Fruit fly (Drosophila melanogaster) whole organism, wandering third instar larva: ENCODE measurements around the gene Tpr2.
A peak's percentile ranks its signal among the peaks of the same experiment; 100 is the strongest.

Experiments used
- Abd-B ChIP-seq: fragments of >200 bp; optimal IDR thresholded peaks from 2 replicates; lab custom pipeline; 2017; ENCODE audit warnings: missing biosample characterization, missing genetic modification characterization
- CG32264 ChIP-seq: fragments of 200-800 bp; sonication (Bioruptor generic); optimal IDR thresholded peaks from 2 replicates; lab custom pipeline; 2016; ENCODE audit warnings: missing biosample characterization, missing genetic modification characterization
- CG9705 ChIP-seq: fragments of 200-800 bp; sonication (Bioruptor generic); optimal IDR thresholded peaks from 2 replicates; lab custom pipeline; 2018; ENCODE audit warnings: missing biosample characterization, mild to moderate bottlenecking, missing genetic modification characterization
- CrebA ChIP-seq: fragments of 200-800 bp; sonication (Bioruptor generic); optimal IDR thresholded peaks from 2 replicates; lab custom pipeline; 2016; ENCODE audit warnings: missing biosample characterization, mild to moderate bottlenecking, missing genetic modification characterization, borderline replicate concordance
- Dfd ChIP-seq: fragments of >200 bp; optimal IDR thresholded peaks from 2 replicates; lab custom pipeline; 2017; ENCODE audit warnings: missing biosample characterization, missing genetic modification characterization
- Dif ChIP-seq: fragments of 200-275, 200-300 bp; sonication (Bioruptor generic); optimal IDR thresholded peaks from 2 replicates; lab custom pipeline; 2018; ENCODE audit warnings: missing biosample characterization, missing genetic modification characterization; ENCODE audit not compliant: partially characterized antibody
- GATAd ChIP-seq: sonication (Bioruptor generic); optimal IDR thresholded peaks from 2 replicates; lab custom pipeline; 2016; ENCODE audit warnings: missing biosample characterization, missing genetic modification characterization
- HLH106 ChIP-seq: fragments of 200-800 bp; optimal IDR thresholded peaks from 3 replicates; lab custom pipeline; 2019; ENCODE audit warnings: missing biosample characterization, mild to moderate bottlenecking, missing genetic modification characterization, moderate library complexity
- Hnf4 ChIP-seq: fragments of 200-800 bp; sonication (Bioruptor generic); optimal IDR thresholded peaks from 2 replicates; lab custom pipeline; 2016; ENCODE audit warnings: missing biosample characterization, mild to moderate bottlenecking, missing genetic modification characterization
- Hr78 ChIP-seq: fragments of >200 bp; optimal IDR thresholded peaks from 2 replicates; lab custom pipeline; 2017; ENCODE audit warnings: missing biosample characterization, missing genetic modification characterization
- Hr83 ChIP-seq: fragments of 200-300 bp; sonication (Bioruptor generic); optimal IDR thresholded peaks from 2 replicates; lab custom pipeline; 2016; ENCODE audit warnings: missing biosample characterization, mild to moderate bottlenecking, missing genetic modification characterization, moderate library complexity; ENCODE audit not compliant: poor library complexity, severe bottlenecking
- Myc ChIP-seq: fragments of >200 bp; optimal IDR thresholded peaks from 2 replicates; lab custom pipeline; 2017
- N ChIP-seq: fragments of >200 bp; optimal IDR thresholded peaks from 2 replicates; lab custom pipeline; 2018; ENCODE audit warnings: missing biosample characterization, missing external identifiers, missing genetic modification characterization
- OdsH ChIP-seq: fragments of 200-800 bp; sonication (Bioruptor generic); optimal IDR thresholded peaks from 2 replicates; lab custom pipeline; 2016; ENCODE audit warnings: missing biosample characterization, mild to moderate bottlenecking, missing genetic modification characterization
- Rel ChIP-seq, 2 experiments: fragments of 200-800 bp; sonication (Bioruptor generic) in 1 of 2; optimal IDR thresholded peaks; 2 replicates in 1 of 2; 3 replicates in 1 of 2; lab custom pipeline; 2016 to 2019; ENCODE audit warnings: mild to moderate bottlenecking in 2 of 2, missing biosample characterization in 2 of 2, missing genetic modification characterization in 2 of 2, moderate library complexity in 1 of 2
- Sp1 ChIP-seq: fragments of 200-800 bp; sonication (Bioruptor generic); optimal IDR thresholded peaks from 3 replicates; lab custom pipeline; 2019; ENCODE audit warnings: missing biosample characterization, mild to moderate bottlenecking, missing genetic modification characterization, moderate library complexity
- br ChIP-seq: fragments of 200-800 bp; sonication (Bioruptor generic); optimal IDR thresholded peaks from 2 replicates; lab custom pipeline; 2016; ENCODE audit warnings: missing biosample characterization, missing genetic modification characterization
- brk ChIP-seq: fragments of 200-800 bp; sonication (Bioruptor generic); optimal IDR thresholded peaks from 2 replicates; lab custom pipeline; 2016; ENCODE audit warnings: missing biosample characterization, mild to moderate bottlenecking, missing genetic modification characterization
- dl ChIP-seq, 2 experiments: fragments of 175-275, 200-275 bp in 1 of 2; fragments of 200-275 bp in 1 of 2; sonication (Bioruptor generic); optimal IDR thresholded peaks; lab custom pipeline; 2018; ENCODE audit warnings: mild to moderate bottlenecking in 2 of 2, missing biosample characterization in 2 of 2, missing genetic modification characterization in 2 of 2, moderate library complexity in 2 of 2; ENCODE audit not compliant: partially characterized antibody in 2 of 2, insufficient read depth in 1 of 2
- dmrt93B ChIP-seq: fragments of 200-800 bp; sonication (Bioruptor generic); optimal IDR thresholded peaks from 2 replicates; lab custom pipeline; 2018; ENCODE audit warnings: missing biosample characterization, mild to moderate bottlenecking, missing genetic modification characterization
- ey ChIP-seq: fragments of 200-800 bp; sonication (Bioruptor generic); optimal IDR thresholded peaks from 2 replicates; lab custom pipeline; 2016; ENCODE audit warnings: missing biosample characterization, missing genetic modification characterization
- foxo ChIP-seq, 2 experiments: fragments of 200-800 bp; sonication (Bioruptor generic); optimal IDR thresholded peaks; 2 replicates in 1 of 2; 3 replicates in 1 of 2; lab custom pipeline; 2016 to 2017; ENCODE audit warnings: missing biosample characterization in 2 of 2, missing genetic modification characterization in 2 of 2
- h ChIP-seq: fragments of 200-800 bp; sonication (Bioruptor generic); optimal IDR thresholded peaks from 3 replicates; lab custom pipeline; 2016; ENCODE audit warnings: missing biosample characterization, mild to moderate bottlenecking, missing genetic modification characterization
- jim ChIP-seq: fragments of 175-275, 200-325 bp; sonication (Bioruptor generic); optimal IDR thresholded peaks from 2 replicates; lab custom pipeline; 2016; ENCODE audit warnings: missing biosample characterization, mild to moderate bottlenecking, missing genetic modification characterization
- lola ChIP-seq: fragments of >200 bp; optimal IDR thresholded peaks from 2 replicates; lab custom pipeline; 2017; ENCODE audit warnings: missing biosample characterization, missing genetic modification characterization
- pan ChIP-seq: fragments of >200 bp; optimal IDR thresholded peaks from 2 replicates; lab custom pipeline; 2017
- psq ChIP-seq: fragments of 200-800 bp; sonication (Bioruptor generic); optimal IDR thresholded peaks from 3 replicates; lab custom pipeline; 2017; ENCODE audit warnings: missing biosample characterization, mild to moderate bottlenecking, missing genetic modification characterization, moderate library complexity
- rgr ChIP-seq: fragments of 200-800 bp; sonication (Bioruptor generic); optimal IDR thresholded peaks from 3 replicates; lab custom pipeline; 2016; ENCODE audit warnings: missing biosample characterization, mild to moderate bottlenecking, missing genetic modification characterization
- sage ChIP-seq: fragments of 200-800 bp; sonication (Bioruptor generic); optimal IDR thresholded peaks from 2 replicates; lab custom pipeline; 2016; ENCODE audit warnings: missing biosample characterization, mild to moderate bottlenecking, missing genetic modification characterization
- sv ChIP-seq: fragments of 200-800 bp; sonication (Bioruptor generic); optimal IDR thresholded peaks from 3 replicates; lab custom pipeline; 2016; ENCODE audit warnings: missing biosample characterization, missing genetic modification characterization
- tai ChIP-seq: sonication (Bioruptor generic); optimal IDR thresholded peaks from 2 replicates; lab custom pipeline; 2016; ENCODE audit warnings: missing biosample characterization, missing genetic modification characterization
- usp ChIP-seq: fragments of >200 bp; optimal IDR thresholded peaks from 2 replicates; lab custom pipeline; 2017; ENCODE audit warnings: missing biosample characterization, missing genetic modification characterization
- woc ChIP-seq: sonication (Bioruptor generic); optimal IDR thresholded peaks from 2 replicates; lab custom pipeline; 2016; ENCODE audit warnings: missing biosample characterization, mild to moderate bottlenecking, missing genetic modification characterization

Tpr2 gene

DNA sequence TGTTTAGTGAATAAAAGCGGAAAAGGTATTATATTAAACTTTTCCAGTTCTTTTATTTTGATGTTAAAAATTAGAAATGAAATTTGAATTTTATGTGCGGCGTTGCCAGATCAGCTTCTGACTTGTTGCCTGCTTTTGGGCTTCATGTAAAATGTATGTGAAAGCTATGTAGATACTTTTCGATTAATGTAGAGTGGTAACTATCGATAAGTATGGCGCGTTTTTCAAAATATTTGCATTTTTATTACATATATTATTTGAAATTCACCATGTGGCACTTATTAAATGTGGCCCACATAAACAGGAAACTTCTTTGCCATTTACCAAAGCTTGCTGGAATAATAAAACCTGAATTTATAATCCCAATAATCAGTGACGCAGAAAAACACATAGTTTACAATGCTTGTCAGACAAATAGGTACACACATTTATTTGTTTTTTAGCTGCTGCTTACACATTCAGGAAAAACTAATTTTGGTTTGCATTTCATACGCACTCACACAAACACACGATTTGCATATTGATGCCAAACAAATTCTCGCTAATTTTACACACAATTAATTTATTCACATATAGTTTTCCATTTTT is 16.4 kb downstream of the Tpr2 start:
- TF ChIP-seq jim (GFP tag; lab: Kevin White, UChicago) (no peak), CrebA (no peak), Rel (GFP tag; optimal IDR thresholded peaks at IDR 0.05; lab: Kevin White, UChicago) (no peak), Rel (tag; optimal IDR thresholded peaks at IDR 0.05; lab: Kevin White, UChicago) (peak; percentile 13), Myc (lab: Kevin White, UChicago) (peak; percentile 59)

dm6 chr2L:16511277-16511678 is 19.9 kb downstream of the Tpr2 start:
- no peak for TF ChIP-seq Hr83 (GFP tag; lab: Kevin White, UChicago)
- TF ChIP-seq dl (GFP tag; optimal IDR thresholded peaks at IDR 0.05; lab: Kevin White, UChicago; ENCODE audit: insufficient read depth in 1 of 2, partially characterized antibody in 2 of 2) = no peak
- TF ChIP-seq, all 38 proteins: peak for 0

DNA sequence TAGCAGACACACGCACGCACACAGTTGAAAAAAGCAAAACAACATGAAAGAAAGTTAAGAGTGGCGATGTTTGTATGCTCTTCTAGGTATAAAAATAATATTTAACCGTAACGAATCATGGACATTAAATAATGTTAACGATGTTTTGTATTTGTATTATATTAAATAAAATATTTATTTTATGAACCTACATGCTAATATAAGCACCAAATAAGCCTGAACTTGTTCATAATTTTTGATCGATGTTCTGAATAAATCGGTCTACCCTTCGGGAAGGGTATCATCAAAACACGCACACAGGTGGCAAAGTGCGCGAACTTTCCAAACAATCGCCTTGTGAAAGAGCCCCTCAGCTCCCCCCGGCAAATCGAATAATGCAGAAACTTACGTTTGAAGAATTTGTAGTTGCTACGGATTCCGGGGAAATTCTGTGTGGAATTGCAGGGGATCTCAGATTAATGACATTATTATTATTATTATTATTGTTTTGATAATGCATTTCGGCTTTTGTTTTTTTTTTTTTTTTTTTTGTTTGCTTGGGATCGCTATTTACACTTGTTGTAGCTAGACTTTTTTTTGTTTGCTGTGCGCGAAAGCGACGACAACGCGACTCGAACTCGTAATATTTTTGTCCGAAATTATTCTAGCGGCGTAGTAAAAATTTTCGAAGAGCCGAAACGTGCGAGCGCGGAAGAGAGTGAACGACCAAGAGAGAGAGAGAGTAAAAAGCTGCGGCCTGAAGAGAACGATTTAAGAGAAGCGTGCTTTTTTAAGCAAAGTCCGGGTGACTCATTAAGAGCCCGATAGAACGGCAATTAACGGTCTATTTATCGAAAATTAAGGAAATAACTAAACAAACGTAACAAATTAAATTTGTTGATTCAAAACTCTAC is 28.5 kb downstream of the Tpr2 start:
- peak; percentile 55 for TF ChIP-seq brk
- no peak for TF ChIP-seq br (GFP tag; lab: Kevin White, UChicago)
- TF ChIP-seq tai = no peak
- TF ChIP-seq N = no peak
- TF ChIP-seq usp (GFP tag; lab: Kevin White, UChicago) = no peak
- no peak for TF ChIP-seq CrebA
- TF ChIP-seq CG32264 (GFP tag; lab: Kevin White, UChicago) = no peak
- TF ChIP-seq pan (lab: Kevin White, UChicago) = no peak
- no peak for TF ChIP-seq Myc (lab: Kevin White, UChicago)
- peak; percentile 63 for TF ChIP-seq Dif (GFP tag; lab: Kevin White, UChicago)
- no peak for TF ChIP-seq GATAd (GFP tag; lab: Kevin White, UChicago)
- no peak for TF ChIP-seq Dfd (GFP tag; lab: Kevin White, UChicago)
- peak; percentile 27 for TF ChIP-seq h
- TF ChIP-seq Hr78 = no peak
- TF ChIP-seq CG9705 (GFP tag; lab: Kevin White, UChicago) = no peak
- TF ChIP-seq dmrt93B (GFP tag; lab: Kevin White, UChicago) = peak; percentile 23
- TF ChIP-seq HLH106 (tag; lab: Kevin White, UChicago) = peak; percentile 64
- no peak for TF ChIP-seq sv (GFP tag; lab: Kevin White, UChicago)
- no peak for TF ChIP-seq psq (GFP tag; lab: Kevin White, UChicago)
- TF ChIP-seq ey = no peak
- peak in 1 of 2 experiments; percentile 13 for TF ChIP-seq foxo (GFP tag; optimal IDR thresholded peaks at IDR 0.05; lab: Kevin White, UChicago)
- no peak for TF ChIP-seq Rel (GFP tag; optimal IDR thresholded peaks at IDR 0.05; lab: Kevin White, UChicago)
- TF ChIP-seq Rel (tag; optimal IDR thresholded peaks at IDR 0.05; lab: Kevin White, UChicago) = no peak
- TF ChIP-seq lola (GFP tag; lab: Kevin White, UChicago) = no peak
- TF ChIP-seq Hr83 (GFP tag; lab: Kevin White, UChicago) = no peak
- TF ChIP-seq rgr (GFP tag; lab: Kevin White, UChicago) = peak; percentile 18
- no peak for TF ChIP-seq sage (GFP tag; lab: Kevin White, UChicago)
- TF ChIP-seq dl (GFP tag; optimal IDR thresholded peaks at IDR 0.05; lab: Kevin White, UChicago; ENCODE audit: insufficient read depth in 1 of 2, partially characterized antibody in 2 of 2) = peak; percentile 9 to 27
- no peak for TF ChIP-seq Abd-B (GFP tag; lab: Kevin White, UChicago)
- TF ChIP-seq woc (GFP tag; lab: Kevin White, UChicago) = peak; percentile 24
- TF ChIP-seq Hnf4 (GFP tag; lab: Kevin White, UChicago) = peak; percentile 14
- no peak for TF ChIP-seq Sp1 (GFP tag; lab: Kevin White, UChicago)
- TF ChIP-seq OdsH = peak; percentile 28
